Worm (Caenorhabditis elegans): ENCODE data around the gene hum-6.

Gene hum-6

DNA sequence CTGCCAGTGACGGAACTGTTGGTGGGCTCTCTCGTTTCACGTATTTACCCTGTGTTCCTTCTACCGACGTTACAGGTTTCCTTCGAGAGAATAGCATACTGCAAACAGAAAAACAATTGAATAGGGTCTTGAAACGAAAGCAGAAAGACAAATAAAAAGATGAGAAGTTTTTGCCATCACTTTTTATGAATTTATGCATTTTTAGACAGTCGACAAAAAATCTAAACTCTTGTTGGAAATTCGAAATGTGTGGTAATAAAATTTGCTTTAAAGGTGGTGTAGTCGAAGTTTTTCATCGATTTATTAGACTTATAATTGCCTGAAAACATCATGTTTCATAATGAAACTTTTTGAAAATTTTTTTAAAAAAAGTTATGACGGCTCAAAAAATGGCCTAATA lies 15.8 kb upstream of the hum-6 start, which contains the start of gene sav-1:
Gene sav-1, minus strand, starts transcription at position 101 of the 400 bp plus-strand sequence.
- no peak for TF ChIP-seq pha-4 (tag; optimal IDR thresholded peaks at IDR 0.05)
- TF ChIP-seq nhr-76 (tag; optimal IDR thresholded peaks at IDR 0.05), result no peak
- TF ChIP-seq ceh-82 (tag; optimal IDR thresholded peaks at IDR 0.05), result no peak
- TF ChIP-seq nhr-237 (tag; optimal IDR thresholded peaks at IDR 0.05), result no peak
- TF ChIP-seq nhr-43 (tag; optimal IDR thresholded peaks at IDR 0.05; ENCODE audit: poor library complexity, severe bottlenecking), result no peak
- TF ChIP-seq elt-2 (tag; optimal IDR thresholded peaks at IDR 0.05), result no peak
- no peak for TF ChIP-seq ceh-28 (tag; optimal IDR thresholded peaks at IDR 0.05)
- TF ChIP-seq fkh-2 (tag; optimal IDR thresholded peaks at IDR 0.05), result no peak
- no peak for TF ChIP-seq sea-2 (GFP tag; optimal IDR thresholded peaks at IDR 0.05)
- TF ChIP-seq ZK546.5 (tag; optimal IDR thresholded peaks at IDR 0.05), result no peak
- no peak for TF ChIP-seq ztf-11 (tag; optimal IDR thresholded peaks at IDR 0.05)
- TF ChIP-seq ceh-16 (tag; optimal IDR thresholded peaks at IDR 0.05), result no peak

DNA sequence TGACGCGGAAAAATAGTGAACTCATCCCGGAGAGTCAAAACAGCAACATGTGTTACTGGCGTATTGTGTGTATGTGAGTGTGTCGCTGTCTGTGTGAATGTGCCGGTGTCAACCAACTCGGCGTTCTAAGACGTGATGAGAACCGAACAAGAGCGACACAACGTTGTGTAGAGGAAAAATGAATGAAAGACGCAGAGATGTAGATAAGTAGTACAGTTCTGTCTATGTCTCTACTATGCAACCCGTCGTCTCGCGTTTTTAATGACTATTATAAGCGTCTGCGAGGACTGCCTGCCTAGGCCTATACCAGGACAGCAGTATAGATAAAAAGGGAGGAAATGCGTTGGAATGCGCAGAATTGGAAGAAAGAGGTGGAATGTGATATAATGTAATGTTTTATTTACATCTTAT lies 14.9 kb upstream of the hum-6 start:
- peak; percentile 42 for TF ChIP-seq hmg-11 (tag; optimal IDR thresholded peaks at IDR 0.05)
- no peak for TF ChIP-seq ztf-4 (tag; optimal IDR thresholded peaks at IDR 0.05)
- peak; percentile 29 for TF ChIP-seq snpc-4 (tag; optimal IDR thresholded peaks at IDR 0.05)
- peak; percentile 74 for TF ChIP-seq elt-2 (tag; optimal IDR thresholded peaks at IDR 0.05)
- TF ChIP-seq mdl-1 (tag; optimal IDR thresholded peaks at IDR 0.05), result no peak
- peak; percentile 81 for TF ChIP-seq egl-5 (tag; optimal IDR thresholded peaks at IDR 0.05)
- no peak for TF ChIP-seq fos-1 (tag; optimal IDR thresholded peaks at IDR 0.05)
- peak; percentile 20 for TF ChIP-seq nfya-1 (tag; optimal IDR thresholded peaks at IDR 0.05; ENCODE audit: insufficient read depth)
- TF ChIP-seq nhr-25 (tag; optimal IDR thresholded peaks at IDR 0.05), result peak; percentile 50
- TF ChIP-seq egl-27 (tag; optimal IDR thresholded peaks at IDR 0.05), result peak; percentile 2
- TF ChIP-seq elt-1 (tag; optimal IDR thresholded peaks at IDR 0.05), result no peak
- TF ChIP-seq skn-1 (tag; optimal IDR thresholded peaks at IDR 0.05), result peak; percentile 11
- TF ChIP-seq pqm-1 (tag; optimal IDR thresholded peaks at IDR 0.05), result peak; percentile 53
- TF ChIP-seq nhr-23 (tag; optimal IDR thresholded peaks at IDR 0.05), result peak; percentile 34
- peak; percentile 76 for TF ChIP-seq pha-4 (tag; optimal IDR thresholded peaks at IDR 0.05)
- no peak for TF ChIP-seq mml-1 (tag; optimal IDR thresholded peaks at IDR 0.05)

ce11 chrX:2294198-2294800 lies 8.6 kb upstream of the hum-6 start, which contains the start of gene T10H10.2:
Gene T10H10.2 (plus strand): TSS chrX:2294750.
- TF ChIP-seq aly-2 (tag; optimal IDR thresholded peaks at IDR 0.05), result no peak

DNA sequence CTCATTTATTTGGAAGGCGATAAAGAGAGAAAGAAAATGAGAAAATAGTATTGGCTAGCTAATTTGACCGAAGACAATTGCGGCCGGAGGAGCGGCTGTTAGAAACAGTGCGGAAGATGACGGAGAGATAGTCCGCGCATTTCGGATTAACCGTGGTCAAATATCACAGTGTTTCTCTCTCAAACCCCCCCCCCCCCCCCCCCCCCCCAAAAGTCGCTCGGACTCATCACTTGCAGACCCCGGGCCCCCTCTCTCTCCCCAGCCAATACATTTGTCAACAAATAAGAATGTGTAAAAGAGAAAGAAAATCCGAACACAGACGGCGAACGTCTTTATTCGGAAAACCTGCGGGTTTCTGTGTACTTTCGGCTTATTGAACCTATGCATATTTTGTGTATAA lies 1.1 kb upstream of the hum-6 start:
- TF ChIP-seq nhr-76 (tag; optimal IDR thresholded peaks at IDR 0.05) (no peak), hmg-11 (tag; optimal IDR thresholded peaks at IDR 0.05) (no peak), nhr-12 (tag; optimal IDR thresholded peaks at IDR 0.05) (no peak), pha-4 (tag; optimal IDR thresholded peaks at IDR 0.05) (no peak), aly-2 (tag; optimal IDR thresholded peaks at IDR 0.05) (no peak), elt-1 (tag; optimal IDR thresholded peaks at IDR 0.05) (no peak), jun-1 (tag; optimal IDR thresholded peaks at IDR 0.05) (no peak), nfya-1 (tag; optimal IDR thresholded peaks at IDR 0.05; ENCODE audit: insufficient read depth) (no peak), elt-2 (tag; optimal IDR thresholded peaks at IDR 0.05) (no peak), egl-27 (tag; optimal IDR thresholded peaks at IDR 0.05) (no peak), elt-3 (tag; optimal IDR thresholded peaks at IDR 0.05) (no peak)

- TF ChIP-seq unc-62 (GFP tag; optimal IDR thresholded peaks at IDR 0.05) (no peak), nhr-23 (tag; optimal IDR thresholded peaks at IDR 0.05) (peak; percentile 80)
These were observed 371 bp downstream of the hum-6 start for ce11 chrX:2303253-2303652.

DNA sequence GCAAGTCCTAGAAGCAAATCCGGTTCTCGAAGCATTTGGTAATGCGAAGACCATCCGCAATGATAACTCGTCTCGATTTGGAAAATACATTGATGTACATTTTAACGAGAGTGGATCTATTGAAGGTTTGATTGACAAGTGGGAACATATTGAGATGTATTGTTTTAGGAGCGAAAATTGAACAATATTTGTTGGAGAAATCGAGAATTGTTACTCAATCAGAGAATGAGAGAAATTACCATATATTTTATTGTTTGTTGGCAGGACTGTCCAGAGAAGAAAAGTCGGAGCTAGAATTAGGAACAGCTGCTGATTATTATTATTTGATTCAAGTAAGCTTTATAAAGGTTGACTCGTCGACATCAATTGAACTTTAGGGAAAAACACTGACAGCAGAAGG lies 1.6 kb downstream of the hum-6 start:
- TF ChIP-seq ceh-16 (tag; optimal IDR thresholded peaks at IDR 0.05) (no peak), jun-1 (tag; optimal IDR thresholded peaks at IDR 0.05) (no peak), snpc-4 (tag; optimal IDR thresholded peaks at IDR 0.05) (no peak), ztf-11 (tag; optimal IDR thresholded peaks at IDR 0.05) (no peak), lsy-12 (tag; optimal IDR thresholded peaks at IDR 0.05) (no peak), egl-5 (tag; optimal IDR thresholded peaks at IDR 0.05) (no peak), egl-27 (tag; optimal IDR thresholded peaks at IDR 0.05) (no peak), unc-39 (tag; optimal IDR thresholded peaks at IDR 0.05) (no peak), hmg-11 (tag; optimal IDR thresholded peaks at IDR 0.05) (no peak), nhr-25 (tag; optimal IDR thresholded peaks at IDR 0.05) (no peak), nhr-43 (tag; optimal IDR thresholded peaks at IDR 0.05; ENCODE audit: poor library complexity, severe bottlenecking) (no peak), tbx-2 (tag; optimal IDR thresholded peaks at IDR 0.05) (no peak), skn-1 (tag; optimal IDR thresholded peaks at IDR 0.05) (no peak), nhr-11 (tag; optimal IDR thresholded peaks at IDR 0.05) (no peak), elt-1 (tag; optimal IDR thresholded peaks at IDR 0.05) (no peak), ceh-82 (tag; optimal IDR thresholded peaks at IDR 0.05) (no peak), nhr-67 (tag; optimal IDR thresholded peaks at IDR 0.05) (no peak), eor-1 (tag; optimal IDR thresholded peaks at IDR 0.05) (no peak), sea-2 (GFP tag; optimal IDR thresholded peaks at IDR 0.05) (no peak)

All from whole organism, L3 larva.